Worm (Caenorhabditis elegans): ENCODE measurements around the gene K06A4.2.

- TF ChIP-seq ama-1 (optimal IDR thresholded peaks at IDR 0.05) (no peak), flt-1 (GFP tag; IDR thresholded peaks at IDR 0.05) (no peak), sea-1 (GFP tag; conservative IDR thresholded peaks at IDR 0.05) (no peak), ceh-36 (tag; optimal IDR thresholded peaks at IDR 0.05) (no peak)
Measured at ce11 chrV:9443109-9443508, 40.9 kb upstream of the K06A4.2 start.
